Fruit fly (Drosophila melanogaster) whole organism, embryonic: Measurements from ENCODE around the gene ninaC.
A peak's percentile ranks its signal among the peaks of the same experiment; 100 is the strongest.

Experiments
- Aef1 ChIP-seq: fragments of 200-800 bp; sonication (Bioruptor generic); IDR thresholded peaks from 3 replicates; pipeline ENCODE4 v1.3.6; 2022; ENCODE audit warnings: missing biosample characterization, missing genetic modification characterization
- Bdp1 ChIP-seq: fragments of 200-800 bp; sonication (Bioruptor generic); optimal IDR thresholded peaks from 3 replicates; lab custom pipeline; 2016; ENCODE audit warnings: missing biosample characterization, missing genetic modification characterization
- CG12659 ChIP-seq: fragments of 200-800 bp; sonication (Bioruptor generic); optimal IDR thresholded peaks from 3 replicates; lab custom pipeline; 2017; ENCODE audit warnings: mild to moderate bottlenecking, missing biosample characterization, missing genetic modification reagents, missing genetic modification characterization
- CG13894 ChIP-seq: fragments of 200-800 bp; sonication (Bioruptor generic); optimal IDR thresholded peaks from 3 replicates; lab custom pipeline; 2018; ENCODE audit warnings: missing biosample characterization, mild to moderate bottlenecking, missing genetic modification characterization, moderate library complexity
- CG14014 ChIP-seq: fragments of 200-800 bp; sonication (Bioruptor generic); IDR thresholded peaks from 2 replicates; pipeline ENCODE4 v1.3.6; 2022; ENCODE audit warnings: missing biosample characterization, missing genetic modification characterization
- CG17359 ChIP-seq: fragments of 200-800 bp; sonication (Bioruptor generic); optimal IDR thresholded peaks from 3 replicates; lab custom pipeline; 2018; ENCODE audit warnings: missing biosample characterization, mild to moderate bottlenecking, missing genetic modification characterization, moderate library complexity
- CG17385 ChIP-seq: fragments of 200-800 bp; sonication (Bioruptor generic); optimal IDR thresholded peaks from 3 replicates; lab custom pipeline; 2018; ENCODE audit warnings: missing biosample characterization, mild to moderate bottlenecking, missing genetic modification characterization
- CG17612 ChIP-seq: fragments of 200-800 bp; sonication (Bioruptor generic); IDR thresholded peaks from 2 replicates; pipeline ENCODE4 v1.3.6; 2022; ENCODE audit warnings: missing biosample characterization, missing genetic modification characterization
- CG17802 ChIP-seq: fragments of 200-800 bp; sonication (Bioruptor generic); optimal IDR thresholded peaks from 2 replicates; lab custom pipeline; 2018; ENCODE audit warnings: missing biosample characterization, mild to moderate bottlenecking, missing genetic modification characterization, moderate library complexity
- CG2875 ChIP-seq: fragments of 200-800 bp; sonication (Bioruptor generic); optimal IDR thresholded peaks from 2 replicates; lab custom pipeline; 2017; ENCODE audit warnings: missing biosample characterization, mild to moderate bottlenecking, missing genetic modification characterization, missing genetic modification reagents
- CG2889 ChIP-seq: fragments of 200-800 bp; sonication (Bioruptor generic); IDR thresholded peaks from 3 replicates; pipeline ENCODE4 v1.3.6; 2022; ENCODE audit warnings: missing biosample characterization, missing genetic modification characterization
- CG3995 ChIP-seq: fragments of 200-800 bp; sonication (Bioruptor generic); optimal IDR thresholded peaks from 3 replicates; lab custom pipeline; 2016; ENCODE audit warnings: missing biosample characterization, missing genetic modification characterization
- CG4360 ChIP-seq: fragments of 200-800 bp; sonication (Bioruptor generic); IDR thresholded peaks from 2 replicates; pipeline ENCODE4 v1.3.6; 2022; ENCODE audit warnings: missing biosample characterization, missing genetic modification characterization
- CG5245 ChIP-seq: fragments of 200-800 bp; sonication (Bioruptor generic); optimal IDR thresholded peaks from 3 replicates; lab custom pipeline; 2016; ENCODE audit warnings: missing biosample characterization, missing genetic modification characterization
- CG6791 ChIP-seq: fragments of 200-800 bp; sonication (Bioruptor generic); IDR thresholded peaks from 3 replicates; pipeline ENCODE4 v1.3.6; 2022; ENCODE audit warnings: missing biosample characterization, missing genetic modification characterization; ENCODE audit not compliant: partially characterized antibody
- CG8281 ChIP-seq: fragments of 200-800 bp; sonication (Bioruptor generic); optimal IDR thresholded peaks from 2 replicates; lab custom pipeline; 2018; ENCODE audit warnings: missing biosample characterization, mild to moderate bottlenecking, missing genetic modification characterization, moderate library complexity
- CkIIα-i1 ChIP-seq: fragments of 200-800 bp; sonication (Bioruptor generic); IDR thresholded peaks from 2 replicates; pipeline ENCODE4 v1.3.6; 2022; ENCODE audit warnings: missing biosample characterization, missing genetic modification characterization
- Dbx ChIP-seq: fragments of 200-800 bp; sonication (Bioruptor generic); IDR thresholded peaks from 3 replicates; pipeline ENCODE4 v1.3.6; 2022; ENCODE audit warnings: missing biosample characterization, missing genetic modification characterization
- Doc2 ChIP-seq: fragments of 200-800 bp; sonication (Bioruptor generic); IDR thresholded peaks from 2 replicates; pipeline ENCODE4 v1.3.6; 2022; ENCODE audit warnings: missing biosample characterization, missing genetic modification characterization
- ERR ChIP-seq: fragments of 200-800 bp; sonication (Bioruptor generic); optimal IDR thresholded peaks from 2 replicates; lab custom pipeline; 2016; ENCODE audit warnings: missing biosample characterization, missing genetic modification characterization
- Eip74EF ChIP-seq, 2 experiments: fragments of 200-800 bp in 1 of 2; fragments of >200 bp in 1 of 2; sonication (Bioruptor generic) in 1 of 2; optimal IDR thresholded peaks; 2 replicates each; lab custom pipeline; 2017 to 2019; ENCODE audit warnings: missing biosample characterization in 2 of 2, missing genetic modification characterization in 2 of 2, mild to moderate bottlenecking in 1 of 2, moderate library complexity in 1 of 2
- H15 ChIP-seq: fragments of 200-800 bp; sonication (Bioruptor generic); IDR thresholded peaks from 3 replicates; pipeline ENCODE4 v1.3.6; 2022; ENCODE audit warnings: missing biosample characterization, missing genetic modification characterization
- HLH54F ChIP-seq: fragments of 200-800 bp; sonication (Bioruptor generic); optimal IDR thresholded peaks from 3 replicates; lab custom pipeline; 2016; ENCODE audit warnings: missing biosample characterization, missing genetic modification characterization
- HmgD ChIP-seq: fragments of 200-800 bp; sonication (Bioruptor generic); optimal IDR thresholded peaks from 3 replicates; lab custom pipeline; 2016; ENCODE audit warnings: missing biosample characterization, missing genetic modification characterization
- Pdp1 ChIP-seq, 2 experiments: fragments of 200-800 bp; sonication (Bioruptor generic); optimal IDR thresholded peaks; 3 replicates each; lab custom pipeline; 2016; ENCODE audit warnings: missing biosample characterization in 2 of 2, missing genetic modification characterization in 2 of 2, mild to moderate bottlenecking in 1 of 2, moderate library complexity in 1 of 2
- Rx ChIP-seq: fragments of 200-800 bp; sonication (Bioruptor generic); IDR thresholded peaks from 2 replicates; pipeline ENCODE4 v1.3.6; 2022; ENCODE audit warnings: missing biosample characterization, missing genetic modification characterization
- Tbp ChIP-seq: fragments of >200 bp; optimal IDR thresholded peaks from 2 replicates; lab custom pipeline; 2018; ENCODE audit warnings: missing biosample characterization, missing genetic modification characterization
- Xrp1 ChIP-seq: fragments of 200-800 bp; sonication (Bioruptor generic); IDR thresholded peaks from 2 replicates; pipeline ENCODE4 v1.3.6; 2022; ENCODE audit warnings: missing biosample characterization, missing genetic modification characterization
- abd-A ChIP-seq: fragments of 200-800 bp; sonication (Bioruptor generic); optimal IDR thresholded peaks from 3 replicates; lab custom pipeline; 2019; ENCODE audit warnings: missing biosample characterization, mild to moderate bottlenecking, missing genetic modification characterization, moderate library complexity
- bab2 ChIP-seq: fragments of 200-800 bp; sonication (Bioruptor generic); optimal IDR thresholded peaks from 2 replicates; lab custom pipeline; 2016; ENCODE audit warnings: missing biosample characterization, missing genetic modification characterization
- cato ChIP-seq: fragments of 200-800 bp; sonication (Bioruptor generic); optimal IDR thresholded peaks from 2 replicates; lab custom pipeline; 2016; ENCODE audit warnings: missing biosample characterization, missing genetic modification characterization, borderline replicate concordance
- chinmo ChIP-seq: fragments of 200-800 bp; sonication (Bioruptor generic); IDR thresholded peaks from 4 replicates; pipeline ENCODE4 v1.3.6; 2022; ENCODE audit warnings: missing biosample characterization, missing genetic modification characterization; ENCODE audit not compliant: partially characterized antibody
- corto ChIP-seq: fragments of 200-800 bp; sonication (Bioruptor generic); optimal IDR thresholded peaks from 2 replicates; lab custom pipeline; 2016; ENCODE audit warnings: missing biosample characterization, mild to moderate bottlenecking, missing genetic modification characterization, moderate library complexity
- disco-r ChIP-seq: fragments of 200-800 bp; sonication (Bioruptor generic); optimal IDR thresholded peaks from 2 replicates; lab custom pipeline; 2016; ENCODE audit warnings: missing biosample characterization, missing genetic modification characterization
- esg ChIP-seq: fragments of 200-800 bp; sonication (Bioruptor generic); conservative IDR thresholded peaks from 2 replicates; pipeline ENCODE4 v1.3.6; 2022; ENCODE audit warnings: missing biosample characterization, missing genetic modification characterization
- ind ChIP-seq: fragments of 200-800 bp; sonication (Bioruptor generic); optimal IDR thresholded peaks from 3 replicates; lab custom pipeline; 2016; ENCODE audit warnings: missing biosample characterization, missing genetic modification characterization
- lilli ChIP-seq: fragments of 200-800 bp; sonication (Bioruptor generic); optimal IDR thresholded peaks from 3 replicates; lab custom pipeline; 2016; ENCODE audit warnings: missing biosample characterization, missing genetic modification characterization
- nau ChIP-seq: fragments of 200-800 bp; sonication (Bioruptor generic); optimal IDR thresholded peaks from 3 replicates; lab custom pipeline; 2017; ENCODE audit warnings: missing biosample characterization, mild to moderate bottlenecking, missing genetic modification characterization, missing genetic modification reagents
- nerfin-1 ChIP-seq: fragments of 200-800 bp; sonication (Bioruptor generic); optimal IDR thresholded peaks from 3 replicates; lab custom pipeline; 2019; ENCODE audit warnings: missing biosample characterization, mild to moderate bottlenecking, missing genetic modification characterization, moderate library complexity
- nerfin-2 ChIP-seq: fragments of 200-800 bp; sonication (Bioruptor generic); IDR thresholded peaks from 2 replicates; pipeline ENCODE4 v1.3.6; 2022; ENCODE audit warnings: missing biosample characterization, missing genetic modification characterization; ENCODE audit not compliant: partially characterized antibody
- prd ChIP-seq, 3 experiments: fragments of >200 bp in 2 of 3; fragments of 200-800 bp in 1 of 3; sonication (Bioruptor generic) in 1 of 3; optimal IDR thresholded peaks in 2 of 3; IDR thresholded peaks in 1 of 3; 2 replicates in 2 of 3; 3 replicates in 1 of 3; pipeline versions ENCODE4 v1.3.6 to Lab custom; 2017 to 2022; ENCODE audit warnings: missing biosample characterization in 1 of 3, missing genetic modification characterization in 1 of 3
- pros ChIP-seq: fragments of 200-800 bp; sonication (Bioruptor generic); optimal IDR thresholded peaks from 3 replicates; lab custom pipeline; 2019; ENCODE audit warnings: missing biosample characterization, mild to moderate bottlenecking, missing genetic modification characterization, moderate library complexity
- pum ChIP-seq: fragments of 200-800 bp; sonication (Bioruptor generic); optimal IDR thresholded peaks from 2 replicates; lab custom pipeline; 2016; ENCODE audit warnings: missing biosample characterization, missing genetic modification characterization
- sd ChIP-seq: fragments of 200-800 bp; sonication (Bioruptor generic); optimal IDR thresholded peaks from 3 replicates; lab custom pipeline; 2018; ENCODE audit warnings: missing biosample characterization, mild to moderate bottlenecking, missing genetic modification characterization, moderate library complexity
- shn ChIP-seq: fragments of 200-800 bp; sonication (Bioruptor generic); optimal IDR thresholded peaks from 3 replicates; lab custom pipeline; 2016; ENCODE audit warnings: missing biosample characterization, missing genetic modification characterization
- slbo ChIP-seq: fragments of 200-800 bp; sonication (Bioruptor generic); IDR thresholded peaks from 2 replicates; pipeline ENCODE4 v1.3.6; 2022; ENCODE audit warnings: missing biosample characterization, missing genetic modification characterization
- sna ChIP-seq: fragments of 200-800 bp; sonication (Bioruptor generic); IDR thresholded peaks from 2 replicates; pipeline ENCODE4 v1.3.6; 2022; ENCODE audit warnings: missing biosample characterization, missing genetic modification characterization; ENCODE audit not compliant: partially characterized antibody
- sr ChIP-seq: fragments of 200-800 bp; sonication (Bioruptor generic); IDR thresholded peaks from 3 replicates; pipeline ENCODE4 v1.3.6; 2022; ENCODE audit warnings: missing biosample characterization, missing genetic modification characterization

The ninaC gene

dm6 chr2L:7333184-7334025 is 44.1 kb upstream of the ninaC start, which contains the start of gene Wnt6 (continued):
- no peak for TF ChIP-seq prd (optimal IDR thresholded peaks at IDR 0.05; lab: Kevin White, UChicago)
- TF ChIP-seq prd (GFP tag; IDR thresholded peaks at IDR 0.05; lab: Robert Waterston, UW): peak; percentile 32; the same call in 2 of the 3 replicates
- peak; percentile 21 for TF ChIP-seq bab2 (GFP tag; lab: Kevin White, UChicago)
- TF ChIP-seq Bdp1: no peak
- no peak for TF ChIP-seq CG4360 (GFP tag; lab: Robert Waterston, UW)
- no peak for TF ChIP-seq corto (GFP tag; lab: Kevin White, UChicago)
- no peak for TF ChIP-seq H15
- TF ChIP-seq Pdp1 (GFP tag; optimal IDR thresholded peaks at IDR 0.05; lab: Kevin White, UChicago): peak; percentile 34 to 67
- peak; percentile 46 for TF ChIP-seq disco-r (GFP tag; lab: Kevin White, UChicago)
- TF ChIP-seq CG3995 (GFP tag; lab: Kevin White, UChicago): no peak
- peak; percentile 41 for TF ChIP-seq CG2875 (GFP tag; lab: Kevin White, UChicago)
- TF ChIP-seq CG17359 (tag; lab: Kevin White, UChicago): no peak
- no peak for TF ChIP-seq nerfin-1 (tag; lab: Kevin White, UChicago)
- TF ChIP-seq CG17802: no peak
- no peak for TF ChIP-seq sd (tag; lab: Kevin White, UChicago)
- peak; percentile 8; the same call in 1 of the 2 replicates for TF ChIP-seq Rx (GFP tag; lab: Robert Waterston, UW)
- peak; percentile 47 for TF ChIP-seq cato (GFP tag; lab: Kevin White, UChicago)
- TF ChIP-seq Aef1 (GFP tag; lab: Robert Waterston, UW): peak; percentile 55; the same call in 2 of the 3 replicates
- TF ChIP-seq Xrp1 (GFP tag; lab: Robert Waterston, UW): peak; percentile 69
- no peak for TF ChIP-seq Doc2
- no peak for TF ChIP-seq nau
- TF ChIP-seq CG13894 (tag; lab: Kevin White, UChicago): peak; percentile 93
- no peak for TF ChIP-seq CG2889 (GFP tag; lab: Robert Waterston, UW)
- peak; percentile 23 for TF ChIP-seq ind (GFP tag; lab: Kevin White, UChicago)
- no peak for TF ChIP-seq CG8281
- TF ChIP-seq CG17385 (GFP tag; lab: Kevin White, UChicago): peak; percentile 72
- peak in 1 of 2 experiments; percentile 22 for TF ChIP-seq Eip74EF (GFP tag; optimal IDR thresholded peaks at IDR 0.05; lab: Kevin White, UChicago)
- TF ChIP-seq CkIIα-i1 (GFP tag; lab: Robert Waterston, UW): no peak
- no peak for TF ChIP-seq sna (GFP tag; lab: Robert Waterston, UW)
- TF ChIP-seq CG12659 (GFP tag; lab: Kevin White, UChicago): peak; percentile 68
- no peak for TF ChIP-seq pros (GFP tag; lab: Kevin White, UChicago)
- peak; percentile 75 for TF ChIP-seq lilli (GFP tag; lab: Kevin White, UChicago)
- TF ChIP-seq abd-A (tag; lab: Kevin White, UChicago): no peak
- TF ChIP-seq Tbp: no peak
- peak; percentile 1 for TF ChIP-seq HmgD (GFP tag; lab: Kevin White, UChicago)
- TF ChIP-seq CG6791 (GFP tag; lab: Robert Waterston, UW): 0 out of 3 replicates have a peak, but pooled peaks have one; percentile 31
- TF ChIP-seq slbo: peak; percentile 56
- TF ChIP-seq sr: no peak
- no peak for TF ChIP-seq chinmo
- TF ChIP-seq CG14014: no peak; the same call in 1 of the 2 replicates
- no peak for TF ChIP-seq ERR (GFP tag; lab: Kevin White, UChicago)
- no peak for TF ChIP-seq CG17612 (GFP tag; lab: Robert Waterston, UW)
- TF ChIP-seq esg (GFP tag; lab: Robert Waterston, UW): peak; percentile 40
- TF ChIP-seq CG5245 (GFP tag; lab: Kevin White, UChicago): no peak
- TF ChIP-seq HLH54F (GFP tag; lab: Kevin White, UChicago): peak; percentile 34
- peak; percentile 54 for TF ChIP-seq pum
- no peak for TF ChIP-seq nerfin-2 (GFP tag; lab: Robert Waterston, UW)
- TF ChIP-seq Dbx (GFP tag; lab: Robert Waterston, UW): no peak; the same call in 2 of the 3 replicates
- TF ChIP-seq shn: peak; percentile 64
